Fruit fly (Drosophila melanogaster) whole organism, pupa: ENCODE measurements around the gene Sf3b5.
A peak's percentile ranks its signal among the peaks of the same experiment; 100 is the strongest.

ENCODE experiments used
- CG10348 ChIP-seq: fragments of 200-800 bp; sonication (Bioruptor generic); IDR thresholded peaks from 2 replicates; pipeline ENCODE4 v1.3.6; 2022; ENCODE audit warnings: missing biosample characterization, missing genetic modification characterization
- CG12605 ChIP-seq: fragments of 200-800 bp; sonication (Bioruptor generic); IDR thresholded peaks from 2 replicates; pipeline ENCODE4 v1.3.6; 2022; ENCODE audit warnings: missing biosample characterization, missing genetic modification characterization
- CG13204 ChIP-seq: fragments of 200-800 bp; sonication (Bioruptor generic); optimal IDR thresholded peaks from 2 replicates; lab custom pipeline; 2018; ENCODE audit warnings: missing biosample characterization, mild to moderate bottlenecking, missing genetic modification characterization, moderate library complexity
- CG14655 ChIP-seq: fragments of 200-800 bp; sonication (Bioruptor generic); optimal IDR thresholded peaks from 3 replicates; lab custom pipeline; 2017; ENCODE audit warnings: mild to moderate bottlenecking, missing biosample characterization, missing genetic modification reagents, missing genetic modification characterization
- CG15710 ChIP-seq: fragments of 200-800 bp; sonication (Bioruptor generic); optimal IDR thresholded peaks from 2 replicates; lab custom pipeline; 2018; ENCODE audit warnings: missing biosample characterization, mild to moderate bottlenecking, missing genetic modification characterization, moderate library complexity
- CG17806 ChIP-seq: fragments of 200-800 bp; sonication (Bioruptor generic); optimal IDR thresholded peaks from 2 replicates; lab custom pipeline; 2018; ENCODE audit warnings: missing biosample characterization, mild to moderate bottlenecking, missing genetic modification characterization, moderate library complexity
- CG32121 ChIP-seq: fragments of 200-800 bp; sonication (Bioruptor generic); IDR thresholded peaks from 2 replicates; pipeline ENCODE4 v1.3.6; 2022; ENCODE audit warnings: missing biosample characterization, missing genetic modification characterization
- CG34367 ChIP-seq: fragments of 200-800 bp; sonication (Bioruptor generic); optimal IDR thresholded peaks from 2 replicates; lab custom pipeline; 2018; ENCODE audit warnings: missing biosample characterization, mild to moderate bottlenecking, missing genetic modification characterization
- CG4496 ChIP-seq: fragments of 200-800 bp; sonication (Bioruptor generic); IDR thresholded peaks from 3 replicates; pipeline ENCODE4 v1.3.6; 2022; ENCODE audit warnings: missing biosample characterization, missing genetic modification characterization
- CG8159 ChIP-seq: fragments of 200-800 bp; sonication (Bioruptor generic); optimal IDR thresholded peaks from 3 replicates; lab custom pipeline; 2018; ENCODE audit warnings: missing biosample characterization, mild to moderate bottlenecking, missing genetic modification characterization, moderate library complexity
- CG8301 ChIP-seq: fragments of 200-800 bp; sonication (Bioruptor generic); optimal IDR thresholded peaks from 2 replicates; lab custom pipeline; 2018; ENCODE audit warnings: missing biosample characterization, mild to moderate bottlenecking, missing genetic modification characterization
- CG9948 ChIP-seq: fragments of 200-800 bp; sonication (Bioruptor generic); optimal IDR thresholded peaks from 2 replicates; lab custom pipeline; 2018; ENCODE audit warnings: missing biosample characterization, mild to moderate bottlenecking, missing genetic modification characterization, moderate library complexity
- D1 ChIP-seq: fragments of 200-800 bp; sonication (Bioruptor generic); optimal IDR thresholded peaks from 2 replicates; lab custom pipeline; 2018; ENCODE audit warnings: missing biosample characterization, mild to moderate bottlenecking, missing genetic modification characterization, moderate library complexity
- EcR ChIP-seq: fragments of 200-800 bp; sonication (Bioruptor generic); optimal IDR thresholded peaks from 3 replicates; lab custom pipeline; 2019; ENCODE audit warnings: missing biosample characterization, missing genetic modification characterization, mild to moderate bottlenecking, moderate library complexity, missing genetic modification reagents
- Ets98B ChIP-seq: fragments of 200-800 bp; sonication (Bioruptor generic); IDR thresholded peaks from 2 replicates; pipeline ENCODE4 v1.3.6; 2022; ENCODE audit warnings: missing biosample characterization, missing genetic modification characterization
- Pif1A ChIP-seq: fragments of 200-800 bp; sonication (Bioruptor generic); optimal IDR thresholded peaks from 3 replicates; lab custom pipeline; 2016; ENCODE audit warnings: missing biosample characterization, missing genetic modification characterization
- Snoo ChIP-seq: fragments of 200-800 bp; sonication (Bioruptor generic); optimal IDR thresholded peaks from 3 replicates; lab custom pipeline; 2017; ENCODE audit warnings: missing biosample characterization, mild to moderate bottlenecking, missing genetic modification characterization, inconsistent platforms
- fd96Ca ChIP-seq: fragments of 200-800 bp; sonication (Bioruptor generic); IDR thresholded peaks from 3 replicates; pipeline ENCODE4 v1.3.6; 2022; ENCODE audit warnings: missing biosample characterization, missing genetic modification characterization
- gl ChIP-seq: fragments of 200-800 bp; sonication (Bioruptor generic); optimal IDR thresholded peaks from 2 replicates; lab custom pipeline; 2018; ENCODE audit warnings: missing biosample characterization, mild to moderate bottlenecking, missing genetic modification characterization
- rn ChIP-seq: fragments of 200-800 bp; sonication (Bioruptor generic); IDR thresholded peaks from 2 replicates; pipeline ENCODE4 v1.3.6; 2022; ENCODE audit warnings: missing biosample characterization, missing genetic modification characterization

The Sf3b5 gene

DNA sequence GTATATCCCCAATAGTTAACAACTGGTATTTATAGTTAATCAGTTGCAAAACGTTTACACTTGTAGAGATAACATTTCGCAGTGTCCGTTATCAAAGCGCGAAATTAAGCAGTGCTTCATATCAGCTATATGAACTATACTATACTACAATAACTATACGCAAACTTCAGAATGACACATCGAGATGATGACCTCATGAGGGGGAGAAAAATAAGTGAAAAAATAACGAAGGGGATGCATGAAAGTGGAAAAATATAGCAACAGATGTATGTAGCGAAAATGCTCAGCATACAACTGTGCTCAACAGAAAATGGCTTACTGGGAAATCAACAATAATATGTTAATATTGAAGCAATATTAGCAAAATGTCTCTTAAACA lies 15.6 kb upstream of the Sf3b5 start:
- TF ChIP-seq Pif1A (GFP tag; lab: Kevin White, UChicago) (no peak), EcR (GFP tag; lab: Kevin White, UChicago) (peak; percentile 11)

dm6 chr3R:9030006-9030749 lies 15.0 kb upstream of the Sf3b5 start:
- TF ChIP-seq CG32121 (GFP tag; lab: Robert Waterston, UW) (no peak), D1 (tag; lab: Kevin White, UChicago) (no peak), Ets98B (GFP tag; lab: Robert Waterston, UW) (no peak), CG10348 (GFP tag; lab: Robert Waterston, UW) (no peak), Pif1A (GFP tag; lab: Kevin White, UChicago) (no peak), CG17806 (tag; lab: Kevin White, UChicago) (no peak), CG4496 (no peak), CG9948 (tag; lab: Kevin White, UChicago) (no peak), CG34367 (no peak)

- peak; percentile 29 for TF ChIP-seq EcR (GFP tag; lab: Kevin White, UChicago)
- TF ChIP-seq CG8301 (tag; lab: Kevin White, UChicago): no peak
- TF ChIP-seq, all 21 proteins: peak for 1
Observed at dm6 chr3R:9029411-9029810, 14.3 kb upstream of the Sf3b5 start.

- no peak for TF ChIP-seq rn (GFP tag; lab: Robert Waterston, UW)
- no peak for TF ChIP-seq CG32121 (GFP tag; lab: Robert Waterston, UW)
- no peak for TF ChIP-seq CG8301 (tag; lab: Kevin White, UChicago)
- TF ChIP-seq D1 (tag; lab: Kevin White, UChicago): no peak
- TF ChIP-seq Snoo (tag; lab: Kevin White, UChicago): no peak
- TF ChIP-seq CG14655 (GFP tag; lab: Kevin White, UChicago): no peak
- no peak for TF ChIP-seq CG9948 (tag; lab: Kevin White, UChicago)
- TF ChIP-seq CG15710 (tag; lab: Kevin White, UChicago): no peak
- no peak for TF ChIP-seq CG12605 (GFP tag; lab: Robert Waterston, UW)
- TF ChIP-seq fd96Ca: no peak
- no peak for TF ChIP-seq Pif1A (GFP tag; lab: Kevin White, UChicago)
- TF ChIP-seq gl: no peak
- no peak for TF ChIP-seq CG8159 (tag; lab: Kevin White, UChicago)
- no peak for TF ChIP-seq CG4496
- TF ChIP-seq CG17806 (tag; lab: Kevin White, UChicago): no peak
- no peak for TF ChIP-seq Ets98B (GFP tag; lab: Robert Waterston, UW)
Observed at dm6 chr3R:9028690-9029089, 13.5 kb upstream of the Sf3b5 start.

DNA sequence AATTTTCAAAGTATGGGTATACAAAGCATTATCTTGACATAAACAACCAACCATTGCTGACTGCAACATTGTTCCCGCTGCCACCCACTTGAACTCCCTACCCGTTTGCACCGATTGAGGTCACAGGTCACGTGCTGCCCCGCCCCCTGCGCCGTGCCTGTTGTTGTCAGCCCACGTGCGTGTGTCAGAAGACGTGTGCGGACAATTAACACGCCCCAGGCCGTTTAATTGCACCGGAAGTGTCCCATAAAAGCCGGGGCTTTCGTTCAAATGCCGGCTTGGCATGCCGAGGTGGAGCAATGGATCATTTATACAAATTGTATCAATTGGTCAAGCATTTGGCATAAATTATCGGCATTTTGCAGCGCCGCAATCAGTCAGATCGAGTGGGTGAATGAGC lies 11.9 kb upstream of the Sf3b5 start:
- no peak for TF ChIP-seq Ets98B (GFP tag; lab: Robert Waterston, UW)
- TF ChIP-seq D1 (tag; lab: Kevin White, UChicago): no peak
- no peak for TF ChIP-seq Snoo (tag; lab: Kevin White, UChicago)
- TF ChIP-seq CG9948 (tag; lab: Kevin White, UChicago): no peak
- no peak for TF ChIP-seq CG13204 (GFP tag; lab: Kevin White, UChicago)

- no peak for TF ChIP-seq Snoo (tag; lab: Kevin White, UChicago)
- TF ChIP-seq gl: no peak
- no peak for TF ChIP-seq EcR (GFP tag; lab: Kevin White, UChicago)
- no peak for TF ChIP-seq CG34367
- TF ChIP-seq CG10348 (GFP tag; lab: Robert Waterston, UW): no peak
- no peak for TF ChIP-seq CG8301 (tag; lab: Kevin White, UChicago)
- TF ChIP-seq CG17806 (tag; lab: Kevin White, UChicago): no peak
- no peak for TF ChIP-seq CG4496
- TF ChIP-seq, all 21 proteins: peak for 0
Observed at dm6 chr3R:9024835-9025510, 9.8 kb upstream of the Sf3b5 start.

DNA sequence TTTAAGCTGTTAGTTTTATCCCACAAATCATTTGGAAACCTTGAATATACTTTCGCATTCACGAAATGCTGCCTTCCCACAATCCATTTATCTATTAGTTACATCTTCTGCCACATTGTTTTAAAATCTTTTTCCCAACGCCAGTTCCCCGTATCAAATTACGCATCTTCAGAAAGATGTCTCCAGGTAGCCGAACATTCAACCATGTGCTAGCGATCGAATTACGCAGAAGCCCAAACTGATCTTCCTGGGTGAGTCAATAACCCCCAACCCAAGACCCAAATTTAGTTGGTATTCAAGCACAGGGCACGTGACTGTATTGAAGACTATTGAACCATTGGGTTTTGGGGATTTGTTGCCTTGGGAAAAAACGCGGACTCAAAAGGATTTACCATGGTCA lies 8.8 kb upstream of the Sf3b5 start:
- TF ChIP-seq D1 (tag; lab: Kevin White, UChicago) (no peak), CG32121 (GFP tag; lab: Robert Waterston, UW) (no peak), gl (no peak), CG4496 (no peak), CG17806 (tag; lab: Kevin White, UChicago) (no peak), rn (GFP tag; lab: Robert Waterston, UW) (no peak), Ets98B (GFP tag; lab: Robert Waterston, UW) (no peak)
